Fruit fly (Drosophila melanogaster) S2 (cell line): ENCODE measurements around the gene CG42835.

ENCODE experiments used
- CG8478 ChIP-seq: fragments of >200 bp; optimal IDR thresholded peaks from 2 replicates; lab custom pipeline; 2018
- CTCF ChIP-seq, 2 experiments: fragments of >200 bp; optimal IDR thresholded peaks; 2 replicates each; lab custom pipeline; 2018

DNA sequence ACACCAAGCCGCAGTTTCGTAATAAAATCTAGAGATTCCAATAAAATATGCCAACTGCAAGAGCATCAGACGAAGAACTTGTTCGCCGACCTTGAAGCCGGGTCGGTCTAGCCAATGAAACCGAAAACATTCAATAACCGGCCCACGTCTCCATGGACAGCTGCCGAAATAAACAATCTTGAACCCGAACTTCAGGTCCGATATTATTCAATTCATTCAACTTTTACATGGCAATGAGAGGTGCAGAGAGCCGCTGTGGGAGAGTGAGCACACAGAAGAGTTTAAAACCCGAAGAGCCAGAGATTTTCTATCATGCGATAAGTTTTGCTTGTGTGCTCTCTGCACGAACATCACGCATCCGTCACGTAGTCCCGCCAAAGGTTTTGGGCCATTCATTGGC, 42.9 kb upstream of the CG42835 start:
- TF ChIP-seq CG8478 (lab: Kevin White, UChicago) (no peak), CTCF (optimal IDR thresholded peaks at IDR 0.05; lab: Kevin White, UChicago) (no peak)
